Worm (Caenorhabditis elegans) whole organism, L4/young adult: ENCODE results near the gene fbxb-6.
"Not testable (repeated sequence)": the region's sequence is repeated elsewhere in the genome, so short reads cannot be mapped to it uniquely, and the experiment has no call there.

Experiments used
- dao-5 ChIP-seq: sonication (generic microtip); optimal IDR thresholded peaks from 2 replicates; lab custom pipeline; 2016; ENCODE audit warnings: missing genotype, missing genetic modification characterization, moderate library complexity, missing compliant biosample characterization
- him-1 ChIP-seq: sonication (generic microtip); optimal IDR thresholded peaks from 2 replicates; lab custom pipeline; 2016; ENCODE audit warnings: missing genotype, missing genetic modification reagents, missing genetic modification characterization, missing compliant biosample characterization

DNA sequence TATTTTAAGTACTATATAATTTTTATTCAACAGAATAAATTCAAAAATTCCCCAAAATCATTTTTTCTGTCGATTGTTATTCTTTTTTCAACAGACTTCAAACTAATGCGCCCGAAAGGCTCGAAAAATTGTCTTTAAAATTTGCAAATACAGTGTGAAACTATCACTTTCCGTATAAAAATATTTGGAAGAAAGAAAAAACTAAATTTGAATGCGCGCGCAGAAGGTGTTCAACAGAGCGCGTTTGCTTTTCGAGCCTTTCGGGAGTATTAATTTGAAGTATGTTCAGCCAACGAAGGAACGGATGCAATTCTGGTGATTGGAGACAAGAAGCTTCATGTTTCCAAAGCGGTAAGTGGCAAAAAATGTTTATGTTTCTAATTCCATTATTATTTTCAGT, 32.3 kb upstream of the fbxb-6 start, which contains the start of gene btb-4:
- TF ChIP-seq him-1, dao-5 (tag; lab: Kevin White, UChicago): not testable (repeated sequence)
